Worm (Caenorhabditis elegans): ENCODE data around the gene rpb-4.
"Not testable (repeated sequence)": the region's sequence is repeated elsewhere in the genome, so short reads cannot be mapped to it uniquely, and the experiment has no call there.

DNA sequence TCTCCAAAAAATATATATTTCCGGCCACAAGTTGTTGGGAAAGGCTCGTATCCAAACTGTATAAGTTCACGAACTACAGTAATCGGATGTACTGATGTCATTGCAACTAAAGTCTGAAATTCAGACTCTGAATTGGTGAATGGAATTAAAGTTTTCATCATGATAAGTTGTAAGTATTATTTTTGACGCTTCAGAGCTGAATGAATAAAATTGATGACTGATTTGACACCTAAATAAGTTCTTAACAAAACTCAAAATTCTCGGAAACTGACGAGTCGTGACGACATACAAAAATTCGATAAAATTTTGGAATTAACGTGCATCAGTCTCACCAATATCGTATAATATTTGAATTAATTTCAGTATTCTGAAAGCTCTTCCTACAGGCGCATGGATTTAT is 4.1 kb upstream of the rpb-4 start, which contains the start of gene F43E2.11:
- not testable (repeated sequence) for TF ChIP-seq lin-35, unc-62 (GFP tag; optimal IDR thresholded peaks at IDR 0.05)

Data from whole organism, young adult.